Worm (Caenorhabditis elegans): ENCODE results near the gene Y39E4A.1.

Gene Y39E4A.1

DNA sequence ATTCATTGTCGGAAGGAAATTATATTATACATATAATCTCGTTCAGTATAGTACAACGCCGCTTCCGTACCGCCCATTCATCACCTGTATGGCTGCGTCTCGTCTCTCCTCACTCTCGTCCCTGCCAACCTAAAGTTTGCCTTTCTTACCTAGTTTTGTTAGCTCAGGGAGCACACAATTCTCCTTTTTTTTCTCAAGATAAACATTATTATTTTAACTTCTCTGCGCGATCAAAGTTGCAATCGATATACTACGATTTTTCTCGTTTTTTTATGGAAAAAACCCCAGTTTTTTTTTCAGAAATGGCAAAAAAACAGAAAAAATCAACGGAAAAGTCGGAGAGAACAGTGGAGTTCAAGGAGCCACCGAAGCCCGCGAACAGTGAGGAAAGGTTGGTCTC is 16.8 kb upstream of the Y39E4A.1 start, which contains the start of gene epg-3:
epg-3 (plus strand) TSS at position 301 of the 400 bp plus-strand sequence.
- TF ChIP-seq nhr-237 (tag; optimal IDR thresholded peaks at IDR 0.05) = no peak
- no peak for TF ChIP-seq lin-11 (tag; optimal IDR thresholded peaks at IDR 0.05)
- TF ChIP-seq aly-2 (tag; optimal IDR thresholded peaks at IDR 0.05) = no peak
- no peak for TF ChIP-seq F13H6.1 (tag; optimal IDR thresholded peaks at IDR 0.05)
- TF ChIP-seq R02D3.7 (tag; optimal IDR thresholded peaks at IDR 0.05) = no peak

DNA sequence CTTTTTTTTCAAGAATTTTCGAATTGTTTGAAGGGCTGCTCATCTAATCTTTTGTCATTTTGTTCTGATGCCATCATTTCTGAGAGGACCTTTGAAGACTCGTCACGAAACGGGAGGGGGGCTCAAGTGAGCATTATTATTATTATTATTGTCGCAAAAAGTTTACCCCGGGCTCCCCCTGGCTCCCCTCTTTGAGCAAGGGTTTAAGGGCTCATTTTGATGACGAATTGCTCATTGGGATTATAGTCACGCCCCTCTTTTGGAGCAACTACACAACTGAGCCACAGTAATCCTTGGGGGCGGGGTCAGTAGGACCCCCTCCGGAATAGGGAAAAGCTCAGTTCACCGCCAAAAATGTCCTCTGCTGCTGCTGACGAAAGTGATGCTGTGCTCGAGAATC is 8.9 kb upstream of the Y39E4A.1 start, which contains the start of gene unc-25:
unc-25 (plus strand) TSS at position 345 of the 400 bp plus-strand sequence.
- TF ChIP-seq lsy-2 (tag; optimal IDR thresholded peaks at IDR 0.05) (peak in 1 of 2 experiments; percentile 20), F13H6.1 (tag; optimal IDR thresholded peaks at IDR 0.05) (peak; percentile 0), nhr-77 (tag; optimal IDR thresholded peaks at IDR 0.05) (no peak), mab-5 (tag; optimal IDR thresholded peaks at IDR 0.05) (peak; percentile 73), snpc-4 (tag; optimal IDR thresholded peaks at IDR 0.05) (no peak), ztf-1 (GFP tag; conservative IDR thresholded peaks at IDR 0.05) (0 out of 2 replicates have a peak, but pooled peaks have one; percentile 22), unc-55 (GFP tag; optimal IDR thresholded peaks at IDR 0.05) (peak; percentile 57), Y55F3AM.14 (GFP tag; optimal IDR thresholded peaks at IDR 0.05) (peak; percentile 73)

DNA sequence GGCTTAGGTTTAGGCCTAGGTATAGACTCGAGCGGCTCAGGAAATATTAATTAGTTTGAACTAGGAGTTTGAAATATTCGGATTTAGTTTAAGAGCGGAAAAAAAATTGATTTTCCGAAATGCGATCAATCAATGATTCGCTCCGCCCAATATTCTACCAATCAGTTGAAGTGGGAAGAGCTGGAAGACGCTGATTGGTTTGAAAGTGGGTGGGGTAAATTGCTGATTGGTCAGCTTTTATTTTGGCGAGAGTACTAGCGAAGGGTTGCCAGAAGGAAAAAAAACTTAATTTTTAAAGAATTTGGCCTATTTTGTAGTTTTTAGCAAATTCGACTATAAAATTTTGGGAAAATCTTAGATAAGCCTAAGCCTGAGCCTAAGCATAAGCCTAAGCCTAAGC is 7.1 kb upstream of the Y39E4A.1 start:
- TF ChIP-seq mdl-1 (tag; optimal IDR thresholded peaks at IDR 0.05) (no peak), alr-1 (tag; optimal IDR thresholded peaks at IDR 0.05) (no peak), F13H6.1 (tag; optimal IDR thresholded peaks at IDR 0.05) (no peak), nhr-6 (tag; optimal IDR thresholded peaks at IDR 0.05) (no peak), zag-1 (tag; optimal IDR thresholded peaks at IDR 0.05) (no peak), nhr-237 (tag; optimal IDR thresholded peaks at IDR 0.05) (no peak)

DNA sequence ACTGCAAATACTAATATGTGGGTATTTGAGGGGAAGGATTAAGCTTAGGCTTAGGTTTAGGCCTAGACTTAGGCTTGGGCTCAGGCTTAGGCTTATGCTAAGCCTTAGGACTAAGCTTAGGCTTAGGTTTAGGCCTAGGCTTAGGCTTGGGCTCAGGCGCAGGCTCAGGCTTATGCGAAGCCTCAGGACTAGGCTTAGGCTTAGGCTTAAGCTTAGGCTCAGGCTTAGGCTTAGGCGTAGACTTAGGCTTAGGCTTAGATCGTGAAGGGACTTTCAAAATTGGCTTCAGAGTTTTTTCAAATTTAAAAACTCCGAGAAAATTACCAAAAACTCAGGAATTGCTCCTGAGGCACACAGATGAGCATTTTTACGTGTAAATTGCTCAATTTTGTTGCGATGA is 6.1 kb upstream of the Y39E4A.1 start:
- TF ChIP-seq F13H6.1 (tag; optimal IDR thresholded peaks at IDR 0.05) (no peak), dmd-4 (tag; optimal IDR thresholded peaks at IDR 0.05) (no peak), ZK546.5 (tag; optimal IDR thresholded peaks at IDR 0.05) (no peak), lsy-2 (tag; optimal IDR thresholded peaks at IDR 0.05) (no peak), nhr-129 (tag; optimal IDR thresholded peaks at IDR 0.05) (no peak)

DNA sequence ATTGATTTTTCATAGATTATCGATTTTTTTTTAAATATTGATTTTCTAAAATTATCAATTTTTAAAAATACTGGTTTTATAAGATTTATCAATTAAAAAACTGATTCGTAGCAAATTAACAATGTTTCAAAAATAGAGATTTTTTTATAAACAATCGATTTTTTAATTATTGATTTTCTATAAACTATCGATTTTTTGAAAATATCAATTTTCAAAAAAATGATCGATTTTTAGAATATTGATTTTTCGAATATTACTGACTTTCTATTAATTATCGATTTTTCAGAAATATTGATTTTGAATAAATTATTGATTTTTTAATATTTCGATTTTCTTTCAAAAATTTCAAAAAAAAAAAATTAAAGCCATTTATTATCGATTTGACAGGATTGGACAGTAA is 1.4 kb downstream of the Y39E4A.1 start:
- TF ChIP-seq R02D3.7 (tag; optimal IDR thresholded peaks at IDR 0.05) (no peak), mbf-1 (tag; optimal IDR thresholded peaks at IDR 0.05) (no peak)

DNA sequence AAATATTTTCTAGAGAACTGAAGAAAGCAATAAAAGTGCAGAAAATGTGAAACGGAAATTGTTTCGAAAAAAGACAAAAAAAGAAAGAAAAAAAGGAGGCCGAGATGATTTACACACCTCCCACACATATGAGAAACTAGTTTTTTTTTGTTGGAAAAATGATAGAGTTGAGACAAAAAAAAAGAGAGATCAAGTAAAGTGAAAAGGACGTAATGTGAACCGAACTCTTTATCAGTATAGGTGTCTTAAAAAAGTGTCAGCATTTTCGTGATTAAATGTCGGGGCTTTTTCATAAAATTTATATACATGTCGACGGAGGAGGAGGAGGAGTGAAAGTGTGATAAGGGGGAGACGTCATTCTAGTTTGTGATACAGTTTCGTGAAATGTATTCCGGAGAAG is 8.1 kb downstream of the Y39E4A.1 start:
- no peak for TF ChIP-seq ztf-11 (tag; optimal IDR thresholded peaks at IDR 0.05)
- no peak for TF ChIP-seq nhr-77 (tag; optimal IDR thresholded peaks at IDR 0.05)
- no peak for TF ChIP-seq elt-1 (tag; optimal IDR thresholded peaks at IDR 0.05)
- no peak for TF ChIP-seq R02D3.7 (tag; optimal IDR thresholded peaks at IDR 0.05)
- TF ChIP-seq dmd-4 (tag; optimal IDR thresholded peaks at IDR 0.05) = no peak
- no peak for TF ChIP-seq mbf-1 (tag; optimal IDR thresholded peaks at IDR 0.05)
- TF ChIP-seq ama-1 (optimal IDR thresholded peaks at IDR 0.05) = no peak
- peak; percentile 33 for TF ChIP-seq gmeb-1 (tag; optimal IDR thresholded peaks at IDR 0.05)
- TF ChIP-seq blmp-1 (tag; optimal IDR thresholded peaks at IDR 0.05; ENCODE audit: insufficient read depth) = peak; percentile 11
- TF ChIP-seq mab-5 (tag; optimal IDR thresholded peaks at IDR 0.05) = no peak
- no peak for TF ChIP-seq ztf-1 (GFP tag; conservative IDR thresholded peaks at IDR 0.05)
- TF ChIP-seq nhr-21 (tag; optimal IDR thresholded peaks at IDR 0.05) = no peak
- TF ChIP-seq alr-1 (tag; optimal IDR thresholded peaks at IDR 0.05) = no peak
- TF ChIP-seq mdl-1 (tag; optimal IDR thresholded peaks at IDR 0.05) = no peak
- no peak for TF ChIP-seq snpc-4 (tag; optimal IDR thresholded peaks at IDR 0.05)
- peak; percentile 35 for TF ChIP-seq crh-2 (tag; optimal IDR thresholded peaks at IDR 0.05)
- peak; percentile 85 for TF ChIP-seq fos-1 (tag; optimal IDR thresholded peaks at IDR 0.05)
- TF ChIP-seq skn-1 (tag; optimal IDR thresholded peaks at IDR 0.05) = no peak
- no peak for TF ChIP-seq lin-11 (tag; optimal IDR thresholded peaks at IDR 0.05)
- peak; percentile 28 for TF ChIP-seq sma-9 (GFP tag; optimal IDR thresholded peaks at IDR 0.05)
- TF ChIP-seq sma-9 (tag; optimal IDR thresholded peaks at IDR 0.05) = no peak
- TF ChIP-seq nhr-12 (tag; optimal IDR thresholded peaks at IDR 0.05) = no peak
- TF ChIP-seq C34F6.9 (tag; optimal IDR thresholded peaks at IDR 0.05) = no peak
